Fruit fly (Drosophila melanogaster) whole organism, embryonic: ENCODE data around the gene SoYb.
A peak's percentile ranks its signal among the peaks of the same experiment; 100 is the strongest.

Experiments
- ATbp ChIP-seq: fragments of 200-800 bp; sonication (Bioruptor generic); optimal IDR thresholded peaks from 2 replicates; lab custom pipeline; 2017; ENCODE audit warnings: missing biosample characterization, mild to moderate bottlenecking, missing genetic modification characterization, missing genetic modification reagents
- Asciz ChIP-seq: fragments of 200-800 bp; sonication (Bioruptor generic); optimal IDR thresholded peaks from 2 replicates; lab custom pipeline; 2017; ENCODE audit warnings: missing biosample characterization, mild to moderate bottlenecking, missing genetic modification characterization, missing genetic modification reagents
- C15 ChIP-seq: fragments of 200-800 bp; sonication (Bioruptor generic); IDR thresholded peaks from 3 replicates; pipeline ENCODE4 v1.3.6; 2022; ENCODE audit warnings: missing biosample characterization, missing genetic modification characterization
- CG10267 ChIP-seq: fragments of 200-800 bp; sonication (Bioruptor generic); optimal IDR thresholded peaks from 2 replicates; lab custom pipeline; 2018; ENCODE audit warnings: missing biosample characterization, mild to moderate bottlenecking, missing genetic modification characterization, moderate library complexity
- CG10543 ChIP-seq: fragments of 200-800 bp; sonication (Bioruptor generic); optimal IDR thresholded peaks from 3 replicates; lab custom pipeline; 2017; ENCODE audit warnings: missing biosample characterization, mild to moderate bottlenecking, missing genetic modification characterization, moderate library complexity
- CG10654 ChIP-seq: fragments of 200-800 bp; sonication (Bioruptor generic); optimal IDR thresholded peaks from 2 replicates; lab custom pipeline; 2016; ENCODE audit warnings: missing biosample characterization, missing genetic modification characterization
- CG12104 ChIP-seq: fragments of 200-800 bp; sonication (Bioruptor generic); optimal IDR thresholded peaks from 3 replicates; lab custom pipeline; 2016; ENCODE audit warnings: missing biosample characterization, missing genetic modification characterization
- CG12299 ChIP-seq: fragments of 200-800 bp; sonication (Bioruptor generic); optimal IDR thresholded peaks from 2 replicates; lab custom pipeline; 2018; ENCODE audit warnings: missing biosample characterization, mild to moderate bottlenecking, missing genetic modification characterization
- CG12659 ChIP-seq: fragments of 200-800 bp; sonication (Bioruptor generic); optimal IDR thresholded peaks from 3 replicates; lab custom pipeline; 2017; ENCODE audit warnings: mild to moderate bottlenecking, missing biosample characterization, missing genetic modification reagents, missing genetic modification characterization
- CG12769 ChIP-seq: fragments of 200-800 bp; sonication (Bioruptor generic); optimal IDR thresholded peaks from 2 replicates; lab custom pipeline; 2019; ENCODE audit warnings: missing biosample characterization, mild to moderate bottlenecking, missing genetic modification characterization, moderate library complexity
- CG15601 ChIP-seq: fragments of 200-800 bp; sonication (Bioruptor generic); optimal IDR thresholded peaks from 3 replicates; lab custom pipeline; 2019; ENCODE audit warnings: missing biosample characterization, mild to moderate bottlenecking, missing genetic modification characterization, moderate library complexity
- CG1647 ChIP-seq: fragments of 200-800 bp; sonication (Bioruptor generic); optimal IDR thresholded peaks from 3 replicates; lab custom pipeline; 2016; ENCODE audit warnings: missing biosample characterization, missing genetic modification characterization
- CG17328 ChIP-seq: fragments of 200-800 bp; sonication (Bioruptor generic); IDR thresholded peaks from 2 replicates; pipeline ENCODE4 v1.3.6; 2022; ENCODE audit warnings: missing biosample characterization, missing genetic modification characterization
- CG17568 ChIP-seq: fragments of 200-800 bp; sonication (Bioruptor generic); optimal IDR thresholded peaks from 2 replicates; lab custom pipeline; 2018; ENCODE audit warnings: missing biosample characterization, mild to moderate bottlenecking, missing genetic modification characterization, moderate library complexity
- CG31388 ChIP-seq: fragments of 200-800 bp; sonication (Bioruptor generic); optimal IDR thresholded peaks from 2 replicates; lab custom pipeline; 2016; ENCODE audit warnings: missing biosample characterization, missing genetic modification characterization
- CG32767 ChIP-seq: fragments of 200-800 bp; sonication (Bioruptor generic); IDR thresholded peaks from 2 replicates; pipeline ENCODE4 v1.3.6; 2022; ENCODE audit warnings: missing biosample characterization, missing genetic modification characterization
- CG3995 ChIP-seq: fragments of 200-800 bp; sonication (Bioruptor generic); optimal IDR thresholded peaks from 3 replicates; lab custom pipeline; 2016; ENCODE audit warnings: missing biosample characterization, missing genetic modification characterization
- CG4707 ChIP-seq: fragments of 200-800 bp; sonication (Bioruptor generic); optimal IDR thresholded peaks from 2 replicates; lab custom pipeline; 2018; ENCODE audit warnings: missing biosample characterization, mild to moderate bottlenecking, missing genetic modification characterization, moderate library complexity
- CG5953 ChIP-seq: fragments of 200-800 bp; sonication (Bioruptor generic); IDR thresholded peaks from 2 replicates; pipeline ENCODE4 v1.3.6; 2022; ENCODE audit warnings: missing biosample characterization, missing genetic modification characterization
- CG6683 ChIP-seq: fragments of 200-800 bp; sonication (Bioruptor generic); optimal IDR thresholded peaks from 2 replicates; lab custom pipeline; 2017; ENCODE audit warnings: missing biosample characterization, mild to moderate bottlenecking, missing genetic modification characterization, missing genetic modification reagents
- CG7357 ChIP-seq: fragments of 200-800 bp; sonication (Bioruptor generic); IDR thresholded peaks from 3 replicates; pipeline ENCODE4 v1.3.6; 2022; ENCODE audit warnings: missing biosample characterization, missing genetic modification characterization
- CG8359 ChIP-seq: fragments of 200-800 bp; sonication (Bioruptor generic); optimal IDR thresholded peaks from 2 replicates; lab custom pipeline; 2017; ENCODE audit warnings: missing biosample characterization, mild to moderate bottlenecking, missing genetic modification characterization, borderline replicate concordance
- CG8944 ChIP-seq: fragments of 200-800 bp; sonication (Bioruptor generic); optimal IDR thresholded peaks from 3 replicates; lab custom pipeline; 2016; ENCODE audit warnings: missing biosample characterization, missing genetic modification characterization
- Dip2 ChIP-seq: fragments of 200-800 bp; sonication (Bioruptor generic); IDR thresholded peaks from 2 replicates; pipeline ENCODE4 v1.3.6; 2022; ENCODE audit warnings: missing biosample characterization, missing genetic modification characterization
- Dp ChIP-seq: fragments of 200-800 bp; sonication (Bioruptor generic); optimal IDR thresholded peaks from 2 replicates; lab custom pipeline; 2018; ENCODE audit warnings: missing biosample characterization, mild to moderate bottlenecking, missing genetic modification characterization, moderate library complexity
- Fer3 ChIP-seq: fragments of 200-800 bp; sonication (Bioruptor generic); optimal IDR thresholded peaks from 2 replicates; lab custom pipeline; 2018; ENCODE audit warnings: missing biosample characterization, mild to moderate bottlenecking, missing genetic modification characterization, moderate library complexity
- HmgZ ChIP-seq: fragments of 200-800 bp; sonication (Bioruptor generic); optimal IDR thresholded peaks from 2 replicates; lab custom pipeline; 2018; ENCODE audit warnings: missing biosample characterization, mild to moderate bottlenecking, missing genetic modification characterization
- Lim3 ChIP-seq: fragments of 200-800 bp; sonication (Bioruptor generic); IDR thresholded peaks from 2 replicates; pipeline ENCODE4 v1.3.6; 2022; ENCODE audit warnings: missing biosample characterization, missing genetic modification characterization
- NFAT ChIP-seq: fragments of 200-800 bp; sonication (Bioruptor generic); IDR thresholded peaks from 2 replicates; pipeline ENCODE4 v1.3.6; 2022; ENCODE audit warnings: missing biosample characterization, missing genetic modification characterization
- Oaz ChIP-seq: fragments of 200-800 bp; sonication (Bioruptor generic); IDR thresholded peaks from 2 replicates; pipeline ENCODE4 v1.3.6; 2022; ENCODE audit warnings: missing biosample characterization, missing genetic modification characterization
- bsh ChIP-seq, 2 experiments: fragments of 200-800 bp; sonication (Bioruptor generic); optimal IDR thresholded peaks; 2 replicates each; lab custom pipeline; 2017 to 2018; ENCODE audit warnings: mild to moderate bottlenecking in 2 of 2, missing biosample characterization in 2 of 2, missing genetic modification characterization in 2 of 2, moderate library complexity in 1 of 2
- chif ChIP-seq, 2 experiments: fragments of 200-800 bp; sonication (Bioruptor generic); optimal IDR thresholded peaks; 3 replicates each; lab custom pipeline; 2016; ENCODE audit warnings: missing biosample characterization in 2 of 2, missing genetic modification characterization in 2 of 2
- dimm ChIP-seq: fragments of 200-800 bp; sonication (Bioruptor generic); IDR thresholded peaks from 2 replicates; pipeline ENCODE4 v1.3.6; 2022; ENCODE audit warnings: missing biosample characterization, missing genetic modification characterization
- eve ChIP-seq, 2 experiments: fragments of >200 bp; optimal IDR thresholded peaks; 2 replicates each; lab custom pipeline; 2017; ENCODE audit warnings: missing biosample characterization in 2 of 2, missing genetic modification characterization in 2 of 2
- gem ChIP-seq: fragments of 200-800 bp; sonication (Bioruptor generic); optimal IDR thresholded peaks from 2 replicates; lab custom pipeline; 2019; ENCODE audit warnings: missing biosample characterization, mild to moderate bottlenecking, missing genetic modification characterization, moderate library complexity
- grn ChIP-seq: fragments of 200-800 bp; sonication (Bioruptor generic); optimal IDR thresholded peaks from 3 replicates; lab custom pipeline; 2017; ENCODE audit warnings: missing biosample characterization, missing genetic modification characterization
- gro ChIP-seq: fragments of 200-800 bp; sonication (Bioruptor generic); optimal IDR thresholded peaks from 2 replicates; lab custom pipeline; 2016; ENCODE audit warnings: missing biosample characterization, missing genetic modification characterization
- gsb-n ChIP-seq: fragments of 200-800 bp; sonication (Bioruptor generic); optimal IDR thresholded peaks from 3 replicates; lab custom pipeline; 2018; ENCODE audit warnings: missing biosample characterization, mild to moderate bottlenecking, missing genetic modification characterization
- lmd ChIP-seq: fragments of 200-800 bp; sonication (Bioruptor generic); IDR thresholded peaks from 2 replicates; pipeline ENCODE4 v1.3.6; 2022; ENCODE audit warnings: missing biosample characterization, missing genetic modification characterization
- lola ChIP-seq, 3 experiments: fragments of >200 bp in 2 of 3; fragments of 200-800 bp in 1 of 3; sonication (Bioruptor generic) in 1 of 3; optimal IDR thresholded peaks; 2 replicates each; lab custom pipeline; 2017 to 2019; ENCODE audit warnings: missing biosample characterization in 3 of 3, missing genetic modification characterization in 3 of 3, mild to moderate bottlenecking in 1 of 3, moderate library complexity in 1 of 3
- p53 ChIP-seq: fragments of 200-800 bp; sonication (Bioruptor generic); optimal IDR thresholded peaks from 2 replicates; lab custom pipeline; 2016; ENCODE audit warnings: missing biosample characterization, missing genetic modification characterization
- pfk ChIP-seq: fragments of 200-800 bp; sonication (Bioruptor generic); optimal IDR thresholded peaks from 2 replicates; lab custom pipeline; 2018; ENCODE audit warnings: missing biosample characterization, mild to moderate bottlenecking, missing genetic modification characterization, moderate library complexity
- pita ChIP-seq: fragments of 200-800 bp; sonication (Bioruptor generic); optimal IDR thresholded peaks from 2 replicates; lab custom pipeline; 2017; ENCODE audit warnings: missing biosample characterization, mild to moderate bottlenecking, missing genetic modification characterization
- pros ChIP-seq: fragments of 200-800 bp; sonication (Bioruptor generic); optimal IDR thresholded peaks from 3 replicates; lab custom pipeline; 2019; ENCODE audit warnings: missing biosample characterization, mild to moderate bottlenecking, missing genetic modification characterization, moderate library complexity
- salm ChIP-seq: fragments of 200-800 bp; sonication (Bioruptor generic); optimal IDR thresholded peaks from 2 replicates; lab custom pipeline; 2018; ENCODE audit warnings: missing biosample characterization, mild to moderate bottlenecking, missing genetic modification characterization
- shn ChIP-seq: fragments of 200-800 bp; sonication (Bioruptor generic); optimal IDR thresholded peaks from 3 replicates; lab custom pipeline; 2016; ENCODE audit warnings: missing biosample characterization, missing genetic modification characterization
- sim ChIP-seq: fragments of 200-800 bp; sonication (Bioruptor generic); IDR thresholded peaks from 2 replicates; pipeline ENCODE4 v1.3.6; 2022; ENCODE audit warnings: missing biosample characterization, missing genetic modification characterization
- slbo ChIP-seq: fragments of 200-800 bp; sonication (Bioruptor generic); IDR thresholded peaks from 2 replicates; pipeline ENCODE4 v1.3.6; 2022; ENCODE audit warnings: missing biosample characterization, missing genetic modification characterization
- slou ChIP-seq: fragments of 200-800 bp; sonication (Bioruptor generic); optimal IDR thresholded peaks from 3 replicates; lab custom pipeline; 2016; ENCODE audit warnings: missing biosample characterization, missing genetic modification characterization

The SoYb gene

dm6 chr2L:9984078-9984772 is 18.3 kb downstream of the SoYb start, which contains the start of gene bib (continued):
- TF ChIP-seq pfk (peak; percentile 94), gro (GFP tag; lab: Kevin White, UChicago) (no peak), CG32767 (GFP tag; lab: Robert Waterston, UW) (peak; percentile 59), CG17328 (peak; percentile 69), ATbp (GFP tag; lab: Kevin White, UChicago) (peak; percentile 82), CG10543 (GFP tag; lab: Kevin White, UChicago) (peak; percentile 53), CG8944 (GFP tag; lab: Kevin White, UChicago) (no peak), gem (tag; lab: Kevin White, UChicago) (peak; percentile 94), slou (GFP tag; lab: Kevin White, UChicago) (peak; percentile 61), CG10654 (GFP tag; lab: Kevin White, UChicago) (peak; percentile 71), sim (GFP tag; lab: Robert Waterston, UW) (no peak), Dp (GFP tag; lab: Kevin White, UChicago) (no peak), CG8359 (GFP tag; lab: Kevin White, UChicago) (peak; percentile 70), CG6683 (peak; percentile 65), Fer3 (tag; lab: Kevin White, UChicago) (peak; percentile 54), CG17568 (GFP tag; lab: Kevin White, UChicago) (peak; percentile 66), chif (GFP tag; optimal IDR thresholded peaks at IDR 0.05; lab: Kevin White, UChicago) (peak in 1 of 2 experiments; percentile 64), gsb-n (tag; lab: Kevin White, UChicago) (peak; percentile 89), dimm (GFP tag; lab: Robert Waterston, UW) (no peak), CG12299 (tag; lab: Kevin White, UChicago) (peak; percentile 62), shn (GFP tag; lab: Kevin White, UChicago) (no peak), lola (GFP tag; optimal IDR thresholded peaks at IDR 0.05; lab: Kevin White, UChicago) (peak in 1 of 3 experiments; percentile 92), slbo (GFP tag; lab: Robert Waterston, UW) (peak; percentile 68), Asciz (GFP tag; lab: Kevin White, UChicago) (peak; percentile 75), lmd (peak; percentile 74), CG12769 (tag; lab: Kevin White, UChicago) (no peak), CG15601 (tag; lab: Kevin White, UChicago) (peak; percentile 86), grn (GFP tag; lab: Kevin White, UChicago) (peak; percentile 46), pros (GFP tag; lab: Kevin White, UChicago) (peak; percentile 60), CG10267 (tag; lab: Kevin White, UChicago) (peak; percentile 89), HmgZ (peak; percentile 27), Oaz (GFP tag; lab: Robert Waterston, UW) (no peak), CG12659 (peak; percentile 85), NFAT (GFP tag; lab: Robert Waterston, UW) (no peak), p53 (GFP tag; lab: Kevin White, UChicago) (no peak), CG31388 (GFP tag; lab: Kevin White, UChicago) (peak; percentile 32), CG4707 (GFP tag; lab: Kevin White, UChicago) (peak; percentile 52), CG5953 (0 out of 2 replicates have a peak, but pooled peaks have one; percentile 51), C15 (no peak), Lim3 (no peak), CG12104 (peak; percentile 78), CG1647 (GFP tag; lab: Kevin White, UChicago) (no peak), eve (GFP tag; optimal IDR thresholded peaks at IDR 0.05; lab: Kevin White, UChicago) (no peak), CG3995 (GFP tag; lab: Kevin White, UChicago) (no peak), bsh (GFP tag; optimal IDR thresholded peaks at IDR 0.05; lab: Kevin White, UChicago) (peak; percentile 70 to 89), salm (tag; lab: Kevin White, UChicago) (peak; percentile 68), CG7357 (GFP tag; lab: Robert Waterston, UW) (peak; percentile 38; the same call in 1 of the 3 replicates), pita (GFP tag; lab: Kevin White, UChicago) (no peak), Dip2 (GFP tag; lab: Robert Waterston, UW) (no peak)
